Worm (Caenorhabditis elegans): ENCODE data around the gene rfc-4.

rfc-4 gene

DNA sequence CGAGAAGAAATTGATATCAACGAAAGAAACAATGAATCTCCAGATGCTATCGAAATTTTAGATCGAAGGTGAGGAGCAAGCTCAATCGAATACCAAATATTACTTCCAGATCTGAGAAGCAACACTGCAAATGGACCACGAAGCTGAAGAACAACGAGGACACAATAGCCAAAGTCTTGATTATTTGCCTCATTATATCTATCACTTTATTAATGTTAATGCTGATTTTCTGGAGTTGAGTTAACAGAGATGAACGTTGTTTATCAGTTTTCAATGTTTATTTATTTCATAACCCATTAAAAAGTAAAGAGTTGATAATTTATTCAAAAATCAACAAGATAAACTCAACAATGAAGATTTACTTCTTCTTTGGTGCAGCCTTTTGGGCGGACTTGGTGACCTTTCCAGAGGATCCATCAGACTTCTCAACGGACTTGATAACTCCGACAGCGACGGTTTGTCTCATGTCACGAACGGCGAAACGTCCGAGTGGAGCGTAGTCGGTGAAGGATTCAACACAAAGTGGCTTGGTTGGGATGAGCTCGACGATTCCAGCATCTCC is 2.2 kb upstream of the rfc-4 start (continued):
- TF ChIP-seq K11D2.4 (GFP tag; IDR thresholded peaks at IDR 0.05) (no peak), ceh-100 (GFP tag; IDR thresholded peaks at IDR 0.05) (peak; percentile 12; the same call in 1 of the 2 replicates), lin-35 (GFP tag; optimal IDR thresholded peaks at IDR 0.05) (peak in 2 of 3 experiments; percentile 48 to 59), tlf-1 (GFP tag; optimal IDR thresholded peaks at IDR 0.05) (peak; percentile 84), F22D6.2 (tag; optimal IDR thresholded peaks at IDR 0.05) (no peak), ztf-18 (tag; optimal IDR thresholded peaks at IDR 0.05) (no peak), T26A5.8 (tag; optimal IDR thresholded peaks at IDR 0.05) (no peak), tbx-9 (tag; optimal IDR thresholded peaks at IDR 0.05; ENCODE audit: borderline replicate concordance) (no peak), ztf-26 (tag; optimal IDR thresholded peaks at IDR 0.05) (no peak), mxl-1 (tag; optimal IDR thresholded peaks at IDR 0.05) (no peak), bed-1 (GFP tag; IDR thresholded peaks at IDR 0.05) (no peak), dpl-1 (GFP tag; optimal IDR thresholded peaks at IDR 0.05) (peak; percentile 2), mel-28 (tag; optimal IDR thresholded peaks at IDR 0.05; ENCODE audit: borderline replicate concordance) (no peak), nhr-120 (GFP tag; IDR thresholded peaks at IDR 0.05) (no peak), hlh-12 (tag; optimal IDR thresholded peaks at IDR 0.05) (no peak), ztf-25 (GFP tag; IDR thresholded peaks at IDR 0.05) (no peak), F23B12.7 (tag; optimal IDR thresholded peaks at IDR 0.05; ENCODE audit: insufficient read depth) (no peak), zim-3 (tag; optimal IDR thresholded peaks at IDR 0.05) (peak; percentile 33), Y79H2A.3 (GFP tag; conservative IDR thresholded peaks at IDR 0.05) (no peak), chd-7 (tag; optimal IDR thresholded peaks at IDR 0.05) (no peak), lag-1 (GFP tag; IDR thresholded peaks at IDR 0.05) (no peak), tbp1 (GFP tag; optimal IDR thresholded peaks at IDR 0.05) (peak; percentile 61), egrh-3 (GFP tag; IDR thresholded peaks at IDR 0.05) (no peak), Y67H2A.10 (GFP tag; conservative IDR thresholded peaks at IDR 0.05) (no peak), attf-6 (GFP tag; IDR thresholded peaks at IDR 0.05) (peak; percentile 84), ama-1 (optimal IDR thresholded peaks at IDR 0.05) (no peak), ama-1 (GFP tag; optimal IDR thresholded peaks at IDR 0.05) (peak in 1 of 2 experiments; percentile 84), hmg-20 (GFP tag; IDR thresholded peaks at IDR 0.05) (peak; percentile 55; the same call in 1 of the 2 replicates), ZK185.1 (tag; optimal IDR thresholded peaks at IDR 0.05; ENCODE audit: poor library complexity, severe bottlenecking) (no peak), attf-3 (GFP tag; conservative IDR thresholded peaks at IDR 0.05) (no peak), B0336.3 (GFP tag; IDR thresholded peaks at IDR 0.05) (peak; percentile 92), snpc-4 (GFP tag; optimal IDR thresholded peaks at IDR 0.05) (peak; percentile 64), snpc-4 (tag; optimal IDR thresholded peaks at IDR 0.05) (peak in 3 of 4 experiments; percentile 57 to 76 (median 74)), B0261.1 (tag; optimal IDR thresholded peaks at IDR 0.05) (no peak), attf-5 (GFP tag; optimal IDR thresholded peaks at IDR 0.05) (no peak), B0019.2 (GFP tag; conservative IDR thresholded peaks at IDR 0.05) (no peak), let-526 (GFP tag; IDR thresholded peaks at IDR 0.05) (no peak), lir-1 (GFP tag; conservative IDR thresholded peaks at IDR 0.05) (no peak), snpc-1.3 (tag; optimal IDR thresholded peaks at IDR 0.05; ENCODE audit: insufficient read depth) (peak; percentile 92), F33H1.4 (GFP tag; IDR thresholded peaks at IDR 0.05) (peak; percentile 66), mcd-1 (GFP tag; IDR thresholded peaks at IDR 0.05) (peak; percentile 43; the same call in 1 of the 2 replicates), die-1 (tag; optimal IDR thresholded peaks at IDR 0.05) (peak; percentile 26), nhr-80 (tag; optimal IDR thresholded peaks at IDR 0.05) (no peak), hlh-26 (GFP tag; conservative IDR thresholded peaks at IDR 0.05) (no peak), B0035.1 (tag; optimal IDR thresholded peaks at IDR 0.05) (no peak), lin-26 (GFP tag; IDR thresholded peaks at IDR 0.05) (peak; percentile 81; the same call in 1 of the 2 replicates), him-1 (tag; optimal IDR thresholded peaks at IDR 0.05) (peak; percentile 92), nfya-2 (GFP tag; IDR thresholded peaks at IDR 0.05) (peak; percentile 78; the same call in 1 of the 2 replicates), F10E7.11 (tag; optimal IDR thresholded peaks at IDR 0.05) (no peak)

Measured in whole organism, young adult.